Worm (Caenorhabditis elegans) whole organism, midembryonic: ENCODE measurements around the gene H35N09.2.

Experiments used
- flt-1 ChIP-seq: fragments of 200-800 bp; sonication (Bioruptor generic); IDR thresholded peaks from 2 replicates; pipeline ENCODE4 v1.3.6; 2022; ENCODE audit warnings: missing genetic modification characterization, missing compliant biosample characterization
- ref-1 ChIP-seq: fragments of 200-800 bp; sonication (Bioruptor generic); conservative IDR thresholded peaks from 2 replicates; pipeline ENCODE4 v1.3.6; 2022; ENCODE audit warnings: missing genetic modification reagents, missing genetic modification characterization, missing compliant biosample characterization
- ztf-29 ChIP-seq: fragments of 200-800 bp; sonication (Bioruptor generic); IDR thresholded peaks from 2 replicates; pipeline ENCODE4 v1.3.6; 2022; ENCODE audit warnings: missing genetic modification reagents, missing genetic modification characterization, missing compliant biosample characterization

- TF ChIP-seq flt-1 (GFP tag; lab: Robert Waterston, UW) (no peak), ref-1 (no peak), ztf-29 (GFP tag; lab: Robert Waterston, UW) (no peak)
Measured at ce11 chrX:8563663-8564450, 41.0 kb downstream of the H35N09.2 start.
